Fruit fly (Drosophila melanogaster): ENCODE measurements around the gene CG14332.

- TF ChIP-seq Hr39 (GFP tag; optimal IDR thresholded peaks at IDR 0.05) (no peak), dsx (GFP tag; optimal IDR thresholded peaks at IDR 0.05; ENCODE audit: poor library complexity, severe bottlenecking) (no peak), CG4318 (GFP tag; optimal IDR thresholded peaks at IDR 0.05) (no peak), Ets21C (GFP tag; optimal IDR thresholded peaks at IDR 0.05) (no peak), CG6854 (GFP tag; optimal IDR thresholded peaks at IDR 0.05) (no peak), CG3032 (tag; optimal IDR thresholded peaks at IDR 0.05) (no peak)
Observed at dm6 chr3R:17471007-17471406, 49.0 kb upstream of the CG14332 start.
